Worm (Caenorhabditis elegans) whole organism, L4 larva: Measurements from ENCODE around the gene asp-16.

Source experiments
- F10B5.3 ChIP-seq: sonication (generic microtip); optimal IDR thresholded peaks from 2 replicates; lab custom pipeline; 2016; ENCODE audit warnings: mild to moderate bottlenecking, missing genetic modification characterization, missing compliant biosample characterization
- F26F4.8 ChIP-seq: fragments of 200-800 bp; sonication (Bioruptor generic); conservative IDR thresholded peaks from 2 replicates; pipeline ENCODE4 v1.3.6; 2022; ENCODE audit warnings: missing genetic modification characterization, missing compliant biosample characterization
- F44E2.7 ChIP-seq: fragments of 200-800 bp; sonication (Bioruptor generic); IDR thresholded peaks from 2 replicates; pipeline ENCODE4 v2.1.2; 2022; ENCODE audit warnings: missing genetic modification characterization, missing compliant biosample characterization
- F49E8.2 ChIP-seq: sonication (generic microtip); optimal IDR thresholded peaks from 2 replicates; lab custom pipeline; 2016; ENCODE audit warnings: missing compliant biosample characterization, mild to moderate bottlenecking, missing genetic modification characterization, borderline replicate concordance
- T20F7.1 ChIP-seq: fragments of 200-800 bp; sonication (Bioruptor generic); optimal IDR thresholded peaks from 2 replicates; lab custom pipeline; 2018; ENCODE audit warnings: mild to moderate bottlenecking, missing genetic modification characterization, missing compliant biosample characterization
- Y75B8A.6 ChIP-seq: fragments of 200-800 bp; sonication (Bioruptor generic); IDR thresholded peaks from 2 replicates; pipeline ENCODE4 v1.3.6; 2022; ENCODE audit warnings: missing genetic modification reagents, missing genetic modification characterization, missing compliant biosample characterization
- ZK337.2 ChIP-seq: fragments of 200-800 bp; sonication (Bioruptor generic); IDR thresholded peaks from 2 replicates; pipeline ENCODE4 v1.3.6; 2022; ENCODE audit warnings: missing genetic modification reagents, missing genetic modification characterization, missing compliant biosample characterization
- ZK546.5 ChIP-seq, 2 experiments: sonication (generic microtip); optimal IDR thresholded peaks; 2 replicates each; lab custom pipeline; 2017; ENCODE audit warnings: missing biosample characterization in 2 of 2, missing genetic modification characterization in 2 of 2
- aha-1 ChIP-seq: fragments of 150-350 bp; peaks from one replicate; lab custom pipeline; 2014; ENCODE audit warnings: missing biosample characterization, missing genetic modification characterization
- aly-2 ChIP-seq: sonication (generic microtip); optimal IDR thresholded peaks from 2 replicates; lab custom pipeline; 2018; ENCODE audit warnings: missing biosample characterization, missing genetic modification characterization
- arid-1 ChIP-seq: fragments of 200-800 bp; sonication (Bioruptor generic); conservative IDR thresholded peaks from 2 replicates; pipeline ENCODE4 v1.3.6; 2022; ENCODE audit warnings: missing genetic modification reagents, missing genetic modification characterization, missing compliant biosample characterization
- ceh-20 ChIP-seq: fragments of 200-800 bp; sonication (Bioruptor generic); IDR thresholded peaks from 2 replicates; pipeline ENCODE4 v1.3.6; 2022; ENCODE audit warnings: missing genetic modification reagents, missing genetic modification characterization, missing compliant biosample characterization
- ceh-28 ChIP-seq: fragments of 150-350 bp; optimal IDR thresholded peaks from 2 replicates; lab custom pipeline; 2014; ENCODE audit warnings: missing biosample characterization, missing genetic modification reagents, missing genetic modification characterization
- ceh-62 ChIP-seq: sonication (generic microtip); optimal IDR thresholded peaks from 2 replicates; lab custom pipeline; 2017; ENCODE audit warnings: missing biosample characterization, missing genetic modification characterization
- ceh-82 ChIP-seq: sonication (generic microtip); optimal IDR thresholded peaks from 2 replicates; lab custom pipeline; 2017; ENCODE audit warnings: missing biosample characterization, missing genetic modification characterization
- cey-2 ChIP-seq: sonication (generic microtip); optimal IDR thresholded peaks from 3 replicates; lab custom pipeline; 2017; ENCODE audit warnings: missing genetic modification characterization, mild to moderate bottlenecking, missing compliant biosample characterization, antibody characterized with exemption, borderline replicate concordance; ENCODE audit not compliant: insufficient read depth
- daf-8 ChIP-seq: fragments of 200-800 bp; sonication (Bioruptor generic); IDR thresholded peaks from 2 replicates; pipeline ENCODE4 v1.3.6; 2022; ENCODE audit warnings: missing genetic modification characterization, missing compliant biosample characterization
- dmd-6 ChIP-seq: fragments of 200-800 bp; sonication (Bioruptor generic); IDR thresholded peaks from 2 replicates; pipeline ENCODE4 v1.3.6; 2022; ENCODE audit warnings: missing genetic modification reagents, missing genetic modification characterization, missing compliant biosample characterization
- dmd-9 ChIP-seq: fragments of 200-800 bp; sonication (Bioruptor generic); IDR thresholded peaks from 2 replicates; pipeline ENCODE4 v1.3.6; 2022; ENCODE audit warnings: missing genetic modification reagents, missing genetic modification characterization, missing compliant biosample characterization
- dve-1 ChIP-seq: sonication (generic microtip); optimal IDR thresholded peaks from 2 replicates; lab custom pipeline; 2017; ENCODE audit warnings: antibody characterized with exemption, mild to moderate bottlenecking, missing genetic modification characterization, missing compliant biosample characterization; ENCODE audit not compliant: insufficient read depth
- egl-27 ChIP-seq: sonication (generic microtip); optimal IDR thresholded peaks from 3 replicates; lab custom pipeline; 2017; ENCODE audit warnings: missing biosample characterization, missing genetic modification reagents, missing genetic modification characterization
- gei-8 ChIP-seq: fragments of 200-800 bp; sonication (Bioruptor generic); optimal IDR thresholded peaks from 2 replicates; lab custom pipeline; 2018; ENCODE audit warnings: mild to moderate bottlenecking, missing genetic modification characterization, missing compliant biosample characterization
- hlh-30 ChIP-seq: sonication (generic microtip); optimal IDR thresholded peaks from 2 replicates; lab custom pipeline; 2017; ENCODE audit warnings: antibody characterized with exemption, mild to moderate bottlenecking, missing genetic modification characterization, missing compliant biosample characterization; ENCODE audit not compliant: insufficient read depth
- hmg-1.1 ChIP-seq: fragments of 200-800 bp; sonication (Bioruptor generic); IDR thresholded peaks from 2 replicates; pipeline ENCODE4 v1.3.6; 2022; ENCODE audit warnings: missing genetic modification reagents, missing genetic modification characterization, missing compliant biosample characterization
- lin-1 ChIP-seq: fragments of 200-800 bp; sonication (Bioruptor generic); IDR thresholded peaks from 2 replicates; pipeline ENCODE4 v1.3.6; 2022; ENCODE audit warnings: missing genetic modification reagents, missing genetic modification characterization, missing compliant biosample characterization
- mdl-1 ChIP-seq, 2 experiments: fragments of 150-350 bp in 1 of 2; sonication (generic microtip) in 1 of 2; optimal IDR thresholded peaks; 2 replicates each; lab custom pipeline; 2014 to 2017; ENCODE audit warnings: missing biosample characterization in 2 of 2, missing genetic modification characterization in 2 of 2
- mep-1 ChIP-seq: fragments of 150-350 bp; sonication (generic microtip); optimal IDR thresholded peaks from 3 replicates; lab custom pipeline; 2014; ENCODE audit warnings: missing biosample characterization, missing genetic modification characterization
- mes-2 ChIP-seq: sonication (generic microtip); optimal IDR thresholded peaks from 2 replicates; lab custom pipeline; 2016; ENCODE audit warnings: missing genotype, mild to moderate bottlenecking, missing genetic modification characterization, missing compliant biosample characterization; ENCODE audit not compliant: poor library complexity, severe bottlenecking
- mxl-3 ChIP-seq: fragments of 200-800 bp; sonication (Bioruptor generic); optimal IDR thresholded peaks from 2 replicates; lab custom pipeline; 2018; ENCODE audit warnings: mild to moderate bottlenecking, missing genetic modification characterization, missing compliant biosample characterization
- nhr-10 ChIP-seq: fragments of 150-350 bp; optimal IDR thresholded peaks from 2 replicates; lab custom pipeline; 2014; ENCODE audit warnings: missing biosample characterization, missing genetic modification characterization
- nhr-11 ChIP-seq: fragments of 150-350 bp; optimal IDR thresholded peaks from 2 replicates; lab custom pipeline; 2014; ENCODE audit warnings: missing biosample characterization, missing genetic modification characterization
- nhr-25 ChIP-seq: sonication (generic microtip); optimal IDR thresholded peaks from 2 replicates; lab custom pipeline; 2017; ENCODE audit warnings: missing genetic modification characterization, mild to moderate bottlenecking, missing compliant biosample characterization, antibody characterized with exemption, moderate library complexity, borderline replicate concordance; ENCODE audit not compliant: insufficient read depth
- nhr-28 ChIP-seq: fragments of 150-350 bp; optimal IDR thresholded peaks from 2 replicates; lab custom pipeline; 2014; ENCODE audit warnings: missing biosample characterization, missing genetic modification characterization
- nhr-42 ChIP-seq: fragments of 200-800 bp; sonication (Bioruptor generic); IDR thresholded peaks from 2 replicates; pipeline ENCODE4 v1.3.6; 2022; ENCODE audit warnings: missing genetic modification characterization, missing compliant biosample characterization
- nhr-48 ChIP-seq: sonication (generic microtip); optimal IDR thresholded peaks from 2 replicates; lab custom pipeline; 2016; ENCODE audit warnings: mild to moderate bottlenecking, missing genetic modification characterization, missing compliant biosample characterization
- nhr-76 ChIP-seq: fragments of 150-350 bp; optimal IDR thresholded peaks from 2 replicates; lab custom pipeline; 2014; ENCODE audit warnings: missing biosample characterization, missing genetic modification characterization
- nhr-77 ChIP-seq: fragments of 150-350 bp; optimal IDR thresholded peaks from 2 replicates; lab custom pipeline; 2014; ENCODE audit warnings: missing biosample characterization, missing genetic modification characterization
- pha-4 ChIP-seq, 2 experiments: fragments of 150-350 bp in 1 of 2; fragments of 200-800 bp in 1 of 2; sonication (Bioruptor generic) in 1 of 2; IDR thresholded peaks in 1 of 2; optimal IDR thresholded peaks in 1 of 2; 2 replicates each; pipeline versions ENCODE4 v1.3.6 to Lab custom; 2014 to 2022; ENCODE audit warnings: missing genetic modification characterization in 2 of 2, missing genetic modification reagents in 2 of 2, missing biosample characterization in 1 of 2, missing compliant biosample characterization in 1 of 2
- pqm-1 ChIP-seq: sonication (generic microtip); optimal IDR thresholded peaks from 2 replicates; lab custom pipeline; 2017; ENCODE audit warnings: missing biosample characterization, missing genetic modification characterization
- rbr-2 ChIP-seq: sonication (generic microtip); optimal IDR thresholded peaks from 2 replicates; lab custom pipeline; 2016; ENCODE audit warnings: missing genotype, missing genetic modification characterization, missing compliant biosample characterization
- snpc-4 ChIP-seq: fragments of 150-350 bp; optimal IDR thresholded peaks from 2 replicates; lab custom pipeline; 2014; ENCODE audit warnings: missing biosample characterization, missing genetic modification characterization
- unc-130 ChIP-seq: sonication (generic microtip); optimal IDR thresholded peaks from 2 replicates; lab custom pipeline; 2016; ENCODE audit warnings: missing genetic modification reagents, missing genetic modification characterization, missing compliant biosample characterization
- unc-39 ChIP-seq: sonication (generic microtip); optimal IDR thresholded peaks from 2 replicates; lab custom pipeline; 2017; ENCODE audit warnings: missing biosample characterization, missing genetic modification characterization
- vab-7 ChIP-seq: fragments of 200-800 bp; sonication (Bioruptor generic); IDR thresholded peaks from 2 replicates; pipeline ENCODE4 v1.3.6; 2022; ENCODE audit warnings: missing genetic modification reagents, missing genetic modification characterization, missing compliant biosample characterization
- zag-1 ChIP-seq: fragments of 150-350 bp; optimal IDR thresholded peaks from 2 replicates; lab custom pipeline; 2014; ENCODE audit warnings: missing biosample characterization, missing genetic modification characterization
- zfp-2 ChIP-seq: sonication (generic microtip); optimal IDR thresholded peaks from 2 replicates; lab custom pipeline; 2016; ENCODE audit warnings: mild to moderate bottlenecking, missing genetic modification characterization, missing compliant biosample characterization
- zfp-3 ChIP-seq: fragments of 200-800 bp; sonication (Bioruptor generic); conservative IDR thresholded peaks from 2 replicates; pipeline ENCODE4 v1.3.6; 2022; ENCODE audit warnings: missing genetic modification reagents, missing genetic modification characterization, missing compliant biosample characterization
- zip-11 ChIP-seq: fragments of 200-800 bp; sonication (Bioruptor generic); IDR thresholded peaks from 2 replicates; pipeline ENCODE4 v1.3.6; 2022; ENCODE audit warnings: missing genetic modification characterization, missing compliant biosample characterization
- zip-2 ChIP-seq: fragments of 150-350 bp; optimal IDR thresholded peaks from 2 replicates; lab custom pipeline; 2014; ENCODE audit warnings: missing biosample characterization, missing genetic modification characterization
- ztf-7 ChIP-seq: fragments of 150-350 bp; optimal IDR thresholded peaks from 2 replicates; lab custom pipeline; 2014; ENCODE audit warnings: missing biosample characterization, missing genetic modification characterization

The asp-16 gene

ce11 chrV:18990238-18990901 is 52.0 kb downstream of the asp-16 start, which contains the start of the genes reps-1 and Y39B6A.37 (continued):
- TF ChIP-seq lin-1: no peak
- TF ChIP-seq mdl-1 (tag; optimal IDR thresholded peaks at IDR 0.05; lab: Kevin White, UChicago): no peak
- TF ChIP-seq ceh-28 (tag; lab: Kevin White, UChicago): no peak
- no peak for TF ChIP-seq unc-39 (tag; lab: Kevin White, UChicago)
- peak; percentile 67 for TF ChIP-seq rbr-2
- no peak for TF ChIP-seq pqm-1 (tag; lab: Kevin White, UChicago)
- no peak for TF ChIP-seq mxl-3 (GFP tag; lab: Kevin White, UChicago)
- TF ChIP-seq ztf-7 (tag; lab: Kevin White, UChicago): no peak
- no peak for TF ChIP-seq zag-1 (tag; lab: Kevin White, UChicago)
- TF ChIP-seq arid-1: 0 out of 2 replicates have a peak, but pooled peaks have one; percentile 16
- TF ChIP-seq nhr-42 (GFP tag; lab: Robert Waterston, UW): no peak
- no peak for TF ChIP-seq zfp-3 (GFP tag; lab: Robert Waterston, UW)
- peak; percentile 72 for TF ChIP-seq dve-1 (tag; lab: Kevin White, UChicago)
- peak; percentile 43 for TF ChIP-seq nhr-11
- TF ChIP-seq mep-1: peak; percentile 77
- no peak for TF ChIP-seq nhr-76 (tag; lab: Kevin White, UChicago)
- TF ChIP-seq F44E2.7: no peak
- no peak for TF ChIP-seq nhr-25
- peak; percentile 84 for TF ChIP-seq mes-2
- no peak for TF ChIP-seq hlh-30 (tag; lab: Kevin White, UChicago)
- no peak for TF ChIP-seq ceh-82 (tag; lab: Kevin White, UChicago)
- TF ChIP-seq F26F4.8 (GFP tag; lab: Robert Waterston, UW): no peak
- TF ChIP-seq pha-4 (GFP tag; IDR thresholded peaks at IDR 0.05; lab: Robert Waterston, UW): peak; percentile 38; the same call in 1 of the 2 replicates
- TF ChIP-seq pha-4 (tag; optimal IDR thresholded peaks at IDR 0.05; lab: Kevin White, UChicago): no peak
- no peak for TF ChIP-seq zip-11 (GFP tag; lab: Robert Waterston, UW)
- TF ChIP-seq unc-130 (GFP tag; lab: Kevin White, UChicago): no peak
- no peak for TF ChIP-seq zip-2 (tag; lab: Kevin White, UChicago)
- TF ChIP-seq nhr-48 (tag; lab: Kevin White, UChicago): no peak
- no peak for TF ChIP-seq ceh-62 (tag; lab: Kevin White, UChicago)
- peak; percentile 44 for TF ChIP-seq nhr-28 (tag; lab: Kevin White, UChicago)
- TF ChIP-seq zfp-2 (tag; lab: Kevin White, UChicago): no peak
- TF ChIP-seq ceh-20 (GFP tag; lab: Robert Waterston, UW): no peak
- no peak for TF ChIP-seq ZK337.2 (GFP tag; lab: Robert Waterston, UW)
- no peak for TF ChIP-seq egl-27 (tag; lab: Kevin White, UChicago)
- TF ChIP-seq vab-7 (GFP tag; lab: Robert Waterston, UW): no peak
- no peak for TF ChIP-seq T20F7.1 (GFP tag; lab: Kevin White, UChicago)
- TF ChIP-seq nhr-10: no peak
- TF ChIP-seq aly-2 (tag; lab: Kevin White, UChicago): no peak
- TF ChIP-seq aha-1 (tag; lab: Kevin White, UChicago): peak; percentile 68
- no peak for TF ChIP-seq snpc-4
- peak; percentile 49 for TF ChIP-seq F49E8.2 (tag; lab: Kevin White, UChicago)
- peak; percentile 46; the same call in 1 of the 2 replicates for TF ChIP-seq hmg-1.1
- TF ChIP-seq gei-8 (GFP tag; lab: Kevin White, UChicago): no peak
- peak; percentile 2 for TF ChIP-seq F10B5.3 (tag; lab: Kevin White, UChicago)
- TF ChIP-seq Y75B8A.6: no peak
- TF ChIP-seq nhr-77 (tag; lab: Kevin White, UChicago): peak; percentile 44
- no peak for TF ChIP-seq cey-2 (tag; lab: Kevin White, UChicago)
- peak; percentile 60 for TF ChIP-seq dmd-6 (GFP tag; lab: Robert Waterston, UW)
- no peak for TF ChIP-seq daf-8 (GFP tag; lab: Robert Waterston, UW)
- TF ChIP-seq dmd-9 (GFP tag; lab: Robert Waterston, UW): peak; percentile 81
- no peak for TF ChIP-seq ZK546.5 (tag; optimal IDR thresholded peaks at IDR 0.05; lab: Kevin White, UChicago)
